Fruit fly (Drosophila melanogaster): ENCODE data around the gene CTCF.

DNA sequence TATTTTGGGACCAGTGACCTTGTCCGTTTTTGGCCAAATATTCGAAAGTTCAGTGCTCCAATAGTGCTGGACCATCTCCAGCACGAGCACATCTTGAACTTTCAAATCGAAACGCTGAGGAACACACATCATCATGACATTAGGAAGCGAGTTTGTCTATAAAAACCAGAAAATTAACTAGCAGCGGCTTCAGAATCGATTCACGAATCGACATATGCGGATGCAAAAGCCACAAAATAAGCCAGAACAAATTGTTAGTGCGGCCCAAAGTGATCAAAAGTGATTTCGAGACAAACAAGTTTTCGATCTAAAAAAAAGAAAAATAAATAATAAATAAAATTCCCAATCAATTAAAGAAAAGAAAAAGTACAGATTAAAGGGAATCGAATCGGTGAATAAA, 33.9 kb upstream of the CTCF start, which contains the start of gene CG8563:
- TF ChIP-seq Clk (GFP tag; optimal IDR thresholded peaks at IDR 0.05) (no peak), bab1 (GFP tag; optimal IDR thresholded peaks at IDR 0.05) (no peak), Crg-1 (GFP tag; optimal IDR thresholded peaks at IDR 0.05) (no peak), cnc (optimal IDR thresholded peaks at IDR 0.05) (no peak), kay (GFP tag; ENCODE audit: borderline replicate concordance) (no peak), CG33017 (tag; optimal IDR thresholded peaks at IDR 0.05) (no peak), CG1620 (GFP tag; optimal IDR thresholded peaks at IDR 0.05) (no peak), CG5204 (GFP tag; optimal IDR thresholded peaks at IDR 0.05) (no peak), Hr96 (GFP tag; optimal IDR thresholded peaks at IDR 0.05) (no peak), CG7101 (tag; optimal IDR thresholded peaks at IDR 0.05) (no peak), CG7045 (GFP tag; optimal IDR thresholded peaks at IDR 0.05) (no peak)
